Worm (Caenorhabditis elegans) whole organism, late embryonic: ENCODE results near the gene Y54G2A.45.

ENCODE experiments used
- ama-1 ChIP-seq: fragments of 150-350 bp; optimal IDR thresholded peaks from 2 replicates; lab custom pipeline; 2014
- hlh-13 ChIP-seq: fragments of 200-800 bp; sonication (Bioruptor generic); optimal IDR thresholded peaks from 2 replicates; lab custom pipeline; 2018; ENCODE audit warnings: mild to moderate bottlenecking, missing genetic modification characterization, missing compliant biosample characterization
- ttx-3 ChIP-seq: sonication (generic microtip); optimal IDR thresholded peaks from 2 replicates; lab custom pipeline; 2016; ENCODE audit warnings: missing genetic modification reagents, missing genetic modification characterization, missing compliant biosample characterization

- TF ChIP-seq ama-1 (lab: Kevin White, UChicago) (no peak), ttx-3 (tag; lab: Kevin White, UChicago) (no peak), hlh-13 (GFP tag; lab: Kevin White, UChicago) (no peak)
Measured at ce11 chrIV:2820408-2820807, 14.8 kb downstream of the Y54G2A.45 start, which contains the start of gene Y54G2A.37.
